Fruit fly (Drosophila melanogaster) whole organism, wandering third instar larva: ENCODE results near the gene CG13928.

Experiments used
- Abd-B ChIP-seq: fragments of >200 bp; optimal IDR thresholded peaks from 2 replicates; lab custom pipeline; 2017; ENCODE audit warnings: missing biosample characterization, missing genetic modification characterization
- CG32264 ChIP-seq: fragments of 200-800 bp; sonication (Bioruptor generic); optimal IDR thresholded peaks from 2 replicates; lab custom pipeline; 2016; ENCODE audit warnings: missing biosample characterization, missing genetic modification characterization
- CG9705 ChIP-seq: fragments of 200-800 bp; sonication (Bioruptor generic); optimal IDR thresholded peaks from 2 replicates; lab custom pipeline; 2018; ENCODE audit warnings: missing biosample characterization, mild to moderate bottlenecking, missing genetic modification characterization
- CrebA ChIP-seq: fragments of 200-800 bp; sonication (Bioruptor generic); optimal IDR thresholded peaks from 2 replicates; lab custom pipeline; 2016; ENCODE audit warnings: missing biosample characterization, mild to moderate bottlenecking, missing genetic modification characterization, borderline replicate concordance
- Dfd ChIP-seq: fragments of >200 bp; optimal IDR thresholded peaks from 2 replicates; lab custom pipeline; 2017; ENCODE audit warnings: missing biosample characterization, missing genetic modification characterization
- Dif ChIP-seq: fragments of 200-275, 200-300 bp; sonication (Bioruptor generic); optimal IDR thresholded peaks from 2 replicates; lab custom pipeline; 2018; ENCODE audit warnings: missing biosample characterization, missing genetic modification characterization; ENCODE audit not compliant: partially characterized antibody
- GATAd ChIP-seq: sonication (Bioruptor generic); optimal IDR thresholded peaks from 2 replicates; lab custom pipeline; 2016; ENCODE audit warnings: missing biosample characterization, missing genetic modification characterization
- HLH106 ChIP-seq: fragments of 200-800 bp; optimal IDR thresholded peaks from 3 replicates; lab custom pipeline; 2019; ENCODE audit warnings: missing biosample characterization, mild to moderate bottlenecking, missing genetic modification characterization, moderate library complexity
- Hnf4 ChIP-seq: fragments of 200-800 bp; sonication (Bioruptor generic); optimal IDR thresholded peaks from 2 replicates; lab custom pipeline; 2016; ENCODE audit warnings: missing biosample characterization, mild to moderate bottlenecking, missing genetic modification characterization
- Hr78 ChIP-seq: fragments of >200 bp; optimal IDR thresholded peaks from 2 replicates; lab custom pipeline; 2017; ENCODE audit warnings: missing biosample characterization, missing genetic modification characterization
- Hr83 ChIP-seq: fragments of 200-300 bp; sonication (Bioruptor generic); optimal IDR thresholded peaks from 2 replicates; lab custom pipeline; 2016; ENCODE audit warnings: missing biosample characterization, mild to moderate bottlenecking, missing genetic modification characterization, moderate library complexity; ENCODE audit not compliant: poor library complexity, severe bottlenecking
- Jra ChIP-seq: sonication (Bioruptor generic); optimal IDR thresholded peaks from 2 replicates; lab custom pipeline; 2016; ENCODE audit warnings: missing biosample characterization, missing genetic modification characterization
- Mio ChIP-seq: sonication (Bioruptor generic); optimal IDR thresholded peaks from 2 replicates; lab custom pipeline; 2016; ENCODE audit warnings: missing biosample characterization, missing genetic modification characterization
- Myc ChIP-seq: fragments of >200 bp; optimal IDR thresholded peaks from 2 replicates; lab custom pipeline; 2017
- N ChIP-seq: fragments of >200 bp; optimal IDR thresholded peaks from 2 replicates; lab custom pipeline; 2018; ENCODE audit warnings: missing biosample characterization, missing external identifiers, missing genetic modification characterization
- OdsH ChIP-seq: fragments of 200-800 bp; sonication (Bioruptor generic); optimal IDR thresholded peaks from 2 replicates; lab custom pipeline; 2016; ENCODE audit warnings: missing biosample characterization, mild to moderate bottlenecking, missing genetic modification characterization
- Rel ChIP-seq, 2 experiments: fragments of 200-800 bp; sonication (Bioruptor generic) in 1 of 2; optimal IDR thresholded peaks; 2 replicates in 1 of 2; 3 replicates in 1 of 2; lab custom pipeline; 2016 to 2019; ENCODE audit warnings: mild to moderate bottlenecking in 2 of 2, missing biosample characterization in 2 of 2, missing genetic modification characterization in 2 of 2, moderate library complexity in 1 of 2
- Sp1 ChIP-seq: fragments of 200-800 bp; sonication (Bioruptor generic); optimal IDR thresholded peaks from 3 replicates; lab custom pipeline; 2019; ENCODE audit warnings: missing biosample characterization, mild to moderate bottlenecking, missing genetic modification characterization, moderate library complexity
- Vsx2 ChIP-seq: fragments of 200-300, 225-300 bp; sonication (Bioruptor generic); optimal IDR thresholded peaks from 2 replicates; lab custom pipeline; 2018; ENCODE audit warnings: missing biosample characterization, missing genetic modification characterization; ENCODE audit not compliant: partially characterized antibody
- br ChIP-seq: fragments of 200-800 bp; sonication (Bioruptor generic); optimal IDR thresholded peaks from 2 replicates; lab custom pipeline; 2016; ENCODE audit warnings: missing biosample characterization, missing genetic modification characterization
- brk ChIP-seq: fragments of 200-800 bp; sonication (Bioruptor generic); optimal IDR thresholded peaks from 2 replicates; lab custom pipeline; 2016; ENCODE audit warnings: missing biosample characterization, mild to moderate bottlenecking, missing genetic modification characterization
- dl ChIP-seq, 2 experiments: fragments of 175-275, 200-275 bp in 1 of 2; fragments of 200-275 bp in 1 of 2; sonication (Bioruptor generic); optimal IDR thresholded peaks; lab custom pipeline; 2018; ENCODE audit warnings: mild to moderate bottlenecking in 2 of 2, missing biosample characterization in 2 of 2, missing genetic modification characterization in 2 of 2, moderate library complexity in 2 of 2; ENCODE audit not compliant: partially characterized antibody in 2 of 2, insufficient read depth in 1 of 2
- dmrt93B ChIP-seq: fragments of 200-800 bp; sonication (Bioruptor generic); optimal IDR thresholded peaks from 2 replicates; lab custom pipeline; 2018; ENCODE audit warnings: missing biosample characterization, mild to moderate bottlenecking, missing genetic modification characterization
- dsf ChIP-seq: sonication (Bioruptor generic); optimal IDR thresholded peaks from 2 replicates; lab custom pipeline; 2016; ENCODE audit warnings: missing biosample characterization, missing genetic modification characterization, borderline replicate concordance
- ey ChIP-seq: fragments of 200-800 bp; sonication (Bioruptor generic); optimal IDR thresholded peaks from 2 replicates; lab custom pipeline; 2016; ENCODE audit warnings: missing biosample characterization, missing genetic modification characterization
- foxo ChIP-seq, 2 experiments: fragments of 200-800 bp; sonication (Bioruptor generic); optimal IDR thresholded peaks; 2 replicates in 1 of 2; 3 replicates in 1 of 2; lab custom pipeline; 2016 to 2017; ENCODE audit warnings: missing biosample characterization in 2 of 2, missing genetic modification characterization in 2 of 2
- fru ChIP-seq: fragments of 200-800 bp; sonication (Bioruptor generic); optimal IDR thresholded peaks from 3 replicates; lab custom pipeline; 2016; ENCODE audit warnings: missing biosample characterization, mild to moderate bottlenecking, missing genetic modification characterization
- h ChIP-seq: fragments of 200-800 bp; sonication (Bioruptor generic); optimal IDR thresholded peaks from 3 replicates; lab custom pipeline; 2016; ENCODE audit warnings: missing biosample characterization, mild to moderate bottlenecking, missing genetic modification characterization
- jim ChIP-seq: fragments of 175-275, 200-325 bp; sonication (Bioruptor generic); optimal IDR thresholded peaks from 2 replicates; lab custom pipeline; 2016; ENCODE audit warnings: missing biosample characterization, mild to moderate bottlenecking, missing genetic modification characterization
- lola ChIP-seq: fragments of >200 bp; optimal IDR thresholded peaks from 2 replicates; lab custom pipeline; 2017; ENCODE audit warnings: missing biosample characterization, missing genetic modification characterization
- pan ChIP-seq: fragments of >200 bp; optimal IDR thresholded peaks from 2 replicates; lab custom pipeline; 2017
- psq ChIP-seq: fragments of 200-800 bp; sonication (Bioruptor generic); optimal IDR thresholded peaks from 3 replicates; lab custom pipeline; 2017; ENCODE audit warnings: missing biosample characterization, mild to moderate bottlenecking, missing genetic modification characterization, moderate library complexity
- rgr ChIP-seq: fragments of 200-800 bp; sonication (Bioruptor generic); optimal IDR thresholded peaks from 3 replicates; lab custom pipeline; 2016; ENCODE audit warnings: missing biosample characterization, mild to moderate bottlenecking, missing genetic modification characterization
- sage ChIP-seq: fragments of 200-800 bp; sonication (Bioruptor generic); optimal IDR thresholded peaks from 2 replicates; lab custom pipeline; 2016; ENCODE audit warnings: missing biosample characterization, mild to moderate bottlenecking, missing genetic modification characterization
- sv ChIP-seq: fragments of 200-800 bp; sonication (Bioruptor generic); optimal IDR thresholded peaks from 3 replicates; lab custom pipeline; 2016; ENCODE audit warnings: missing biosample characterization, missing genetic modification characterization
- tai ChIP-seq: sonication (Bioruptor generic); optimal IDR thresholded peaks from 2 replicates; lab custom pipeline; 2016; ENCODE audit warnings: missing biosample characterization, missing genetic modification characterization
- usp ChIP-seq: fragments of >200 bp; optimal IDR thresholded peaks from 2 replicates; lab custom pipeline; 2017; ENCODE audit warnings: missing biosample characterization, missing genetic modification characterization
- woc ChIP-seq: sonication (Bioruptor generic); optimal IDR thresholded peaks from 2 replicates; lab custom pipeline; 2016; ENCODE audit warnings: missing biosample characterization, mild to moderate bottlenecking, missing genetic modification characterization

The CG13928 gene

dm6 chr3L:1670008-1670407, 41.8 kb upstream of the CG13928 start, which contains the start of gene RabX5:
Gene RabX5, minus strand, starts transcription at chr3L:1670108.
- TF ChIP-seq Vsx2 (GFP tag; lab: Kevin White, UChicago) (no peak), tai (GFP tag; lab: Kevin White, UChicago) (no peak), CG32264 (GFP tag; lab: Kevin White, UChicago) (no peak), dl (GFP tag; optimal IDR thresholded peaks at IDR 0.05; lab: Kevin White, UChicago; ENCODE audit: insufficient read depth in 1 of 2, partially characterized antibody in 2 of 2) (no peak), GATAd (GFP tag; lab: Kevin White, UChicago) (no peak), Hnf4 (no peak), HLH106 (tag; lab: Kevin White, UChicago) (no peak), lola (GFP tag; lab: Kevin White, UChicago) (no peak), CG9705 (GFP tag; lab: Kevin White, UChicago) (no peak), Abd-B (GFP tag; lab: Kevin White, UChicago) (no peak), fru (GFP tag; lab: Kevin White, UChicago) (no peak), Jra (GFP tag; lab: Kevin White, UChicago) (no peak), Sp1 (no peak)

- TF ChIP-seq fru (GFP tag; lab: Kevin White, UChicago) (peak; percentile 89), foxo (GFP tag; optimal IDR thresholded peaks at IDR 0.05; lab: Kevin White, UChicago) (peak in 1 of 2 experiments; percentile 91), CG9705 (GFP tag; lab: Kevin White, UChicago) (peak; percentile 94), HLH106 (tag; lab: Kevin White, UChicago) (peak; percentile 89), Abd-B (GFP tag; lab: Kevin White, UChicago) (no peak), pan (lab: Kevin White, UChicago) (no peak), GATAd (GFP tag; lab: Kevin White, UChicago) (peak; percentile 48), OdsH (GFP tag; lab: Kevin White, UChicago) (peak; percentile 88), psq (GFP tag; lab: Kevin White, UChicago) (peak; percentile 84), jim (GFP tag; lab: Kevin White, UChicago) (peak; percentile 64), Rel (GFP tag; optimal IDR thresholded peaks at IDR 0.05; lab: Kevin White, UChicago) (no peak), Rel (tag; optimal IDR thresholded peaks at IDR 0.05; lab: Kevin White, UChicago) (peak; percentile 70), Jra (GFP tag; lab: Kevin White, UChicago) (peak; percentile 56), dsf (GFP tag; lab: Kevin White, UChicago) (peak; percentile 53), Myc (lab: Kevin White, UChicago) (peak; percentile 8), Hr78 (no peak), Hr83 (GFP tag; lab: Kevin White, UChicago) (peak; percentile 97), dmrt93B (GFP tag; lab: Kevin White, UChicago) (peak; percentile 96), N (GFP tag; lab: Kevin White, UChicago) (no peak), Sp1 (peak; percentile 89), usp (GFP tag; lab: Kevin White, UChicago) (no peak), br (GFP tag; lab: Kevin White, UChicago) (peak; percentile 93), woc (GFP tag; lab: Kevin White, UChicago) (peak; percentile 32), Dfd (no peak), brk (GFP tag; lab: Kevin White, UChicago) (no peak), sv (GFP tag; lab: Kevin White, UChicago) (peak; percentile 95), Mio (GFP tag; lab: Kevin White, UChicago) (peak; percentile 80), dl (GFP tag; optimal IDR thresholded peaks at IDR 0.05; lab: Kevin White, UChicago; ENCODE audit: insufficient read depth in 1 of 2, partially characterized antibody in 2 of 2) (peak; percentile 4 to 13), rgr (GFP tag; lab: Kevin White, UChicago) (peak; percentile 96), Hnf4 (no peak), sage (GFP tag; lab: Kevin White, UChicago) (peak; percentile 6), lola (GFP tag; lab: Kevin White, UChicago) (no peak), tai (GFP tag; lab: Kevin White, UChicago) (no peak), ey (GFP tag; lab: Kevin White, UChicago) (peak; percentile 81), Vsx2 (GFP tag; lab: Kevin White, UChicago) (peak; percentile 93), Dif (peak; percentile 59), CG32264 (GFP tag; lab: Kevin White, UChicago) (peak; percentile 77), CrebA (GFP tag; lab: Kevin White, UChicago) (no peak), h (GFP tag; lab: Kevin White, UChicago) (peak; percentile 92)
These were observed 40.3 kb upstream of the CG13928 start, which contains the start of gene RpL23A for dm6 chr3L:1668504-1668903. Gene RpL23A, minus strand, starts transcription at chr3L:1668654.
